Worm (Caenorhabditis elegans) whole organism, L2 larva: ENCODE data around the gene clec-82.

Experiments used
- aly-2 ChIP-seq: fragments of 150-350 bp; optimal IDR thresholded peaks from 2 replicates; lab custom pipeline; 2014; ENCODE audit warnings: missing biosample characterization, missing genetic modification characterization
- egl-27 ChIP-seq: sonication (generic microtip); optimal IDR thresholded peaks from 3 replicates; lab custom pipeline; 2017; ENCODE audit warnings: missing biosample characterization, missing genetic modification reagents, missing genetic modification characterization
- elt-1 ChIP-seq: fragments of 150-350 bp; optimal IDR thresholded peaks from 2 replicates; lab custom pipeline; 2014; ENCODE audit warnings: missing biosample characterization, missing genetic modification characterization
- nhr-10 ChIP-seq: sonication (generic microtip); optimal IDR thresholded peaks from 2 replicates; lab custom pipeline; 2017; ENCODE audit warnings: missing biosample characterization, missing genetic modification characterization
- nhr-23 ChIP-seq: fragments of 150-350 bp; optimal IDR thresholded peaks from 2 replicates; lab custom pipeline; 2014; ENCODE audit warnings: missing biosample characterization, missing genetic modification reagents, missing genetic modification characterization
- nhr-25 ChIP-seq: fragments of 150-350 bp; sonication (generic microtip); optimal IDR thresholded peaks from 3 replicates; lab custom pipeline; 2014; ENCODE audit warnings: missing biosample characterization, missing genetic modification characterization
- snpc-4 ChIP-seq: fragments of 150-350 bp; optimal IDR thresholded peaks from 2 replicates; lab custom pipeline; 2014; ENCODE audit warnings: missing biosample characterization, missing genetic modification characterization
- unc-39 ChIP-seq: fragments of 150-350 bp; optimal IDR thresholded peaks from 2 replicates; lab custom pipeline; 2014; ENCODE audit warnings: missing biosample characterization, missing genetic modification characterization
- unc-55 ChIP-seq: fragments of 150-350 bp; sonication (generic microtip); optimal IDR thresholded peaks from 3 replicates; lab custom pipeline; 2014; ENCODE audit warnings: missing biosample characterization, missing genetic modification reagents, missing genetic modification characterization
- ztf-11 ChIP-seq: sonication (generic microtip); optimal IDR thresholded peaks from 2 replicates; lab custom pipeline; 2017; ENCODE audit warnings: missing biosample characterization, missing genetic modification characterization

- TF ChIP-seq snpc-4 (tag; lab: Kevin White, UChicago), result no peak
- no peak for TF ChIP-seq aly-2
- no peak for TF ChIP-seq nhr-23
- no peak for TF ChIP-seq unc-55 (GFP tag; lab: Kevin White, UChicago)
- no peak for TF ChIP-seq nhr-25 (tag; lab: Kevin White, UChicago)
- TF ChIP-seq nhr-10 (tag; lab: Kevin White, UChicago), result no peak
- TF ChIP-seq unc-39 (tag; lab: Kevin White, UChicago), result no peak
- no peak for TF ChIP-seq egl-27
- no peak for TF ChIP-seq elt-1
- TF ChIP-seq ztf-11 (tag; lab: Kevin White, UChicago), result no peak
These were observed 27.3 kb upstream of the clec-82 start for ce11 chrIV:2808154-2808553.
